Worm (Caenorhabditis elegans) whole organism, young adult: Measurements from ENCODE around the gene nhr-19.

ENCODE experiments used
- K11D2.4 ChIP-seq: fragments of 200-800 bp; sonication (Bioruptor generic); IDR thresholded peaks from 2 replicates; pipeline ENCODE4 v1.3.6; 2022; ENCODE audit warnings: missing genetic modification reagents, missing genetic modification characterization, missing compliant biosample characterization
- Y53F4B.3 ChIP-seq: fragments of 200-800 bp; sonication (Bioruptor generic); IDR thresholded peaks from 2 replicates; pipeline ENCODE4 v1.3.6; 2022; ENCODE audit warnings: missing genetic modification reagents, missing genetic modification characterization, missing compliant biosample characterization
- ZK185.1 ChIP-seq: sonication (generic microtip); optimal IDR thresholded peaks from 2 replicates; lab custom pipeline; 2016; ENCODE audit warnings: mild to moderate bottlenecking, missing genetic modification characterization, missing compliant biosample characterization; ENCODE audit not compliant: poor library complexity, severe bottlenecking
- atf-7 ChIP-seq: sonication (generic microtip); optimal IDR thresholded peaks from 2 replicates; lab custom pipeline; 2017; ENCODE audit warnings: mild to moderate bottlenecking, missing genetic modification characterization, missing compliant biosample characterization
- athp-1 ChIP-seq: sonication (generic microtip); optimal IDR thresholded peaks from 2 replicates; lab custom pipeline; 2017; ENCODE audit warnings: mild to moderate bottlenecking, missing genetic modification characterization, missing compliant biosample characterization
- attf-3 ChIP-seq: fragments of 200-800 bp; sonication (Bioruptor generic); conservative IDR thresholded peaks from 2 replicates; pipeline ENCODE4 v1.3.6; 2022; ENCODE audit warnings: missing genetic modification reagents, missing genetic modification characterization, missing compliant biosample characterization
- bed-1 ChIP-seq: fragments of 200-800 bp; sonication (Bioruptor generic); IDR thresholded peaks from 2 replicates; pipeline ENCODE4 v1.3.6; 2022; ENCODE audit warnings: missing genetic modification reagents, missing genetic modification characterization, missing compliant biosample characterization
- ccch-3 ChIP-seq: fragments of 200-800 bp; sonication (Bioruptor generic); optimal IDR thresholded peaks from 2 replicates; lab custom pipeline; 2018; ENCODE audit warnings: mild to moderate bottlenecking, missing genetic modification characterization, missing compliant biosample characterization
- ekl-4 ChIP-seq: fragments of 200-800 bp; sonication (Bioruptor generic); IDR thresholded peaks from 2 replicates; pipeline ENCODE4 v1.3.6; 2022; ENCODE audit warnings: missing genetic modification reagents, missing genetic modification characterization, missing compliant biosample characterization
- hmg-1.2 ChIP-seq: fragments of 200-800 bp; sonication (Bioruptor generic); IDR thresholded peaks from 2 replicates; pipeline ENCODE4 v1.3.6; 2022; ENCODE audit warnings: missing genetic modification reagents, missing genetic modification characterization, missing compliant biosample characterization
- lin-35 ChIP-seq, 3 experiments: fragments of 150-350 bp in 2 of 3; sonication (generic microtip) in 1 of 3; optimal IDR thresholded peaks; 2 replicates each; lab custom pipeline; 2014 to 2018; ENCODE audit warnings: missing biosample characterization in 3 of 3, missing genetic modification characterization in 3 of 3, missing genetic modification reagents in 3 of 3
- lin-40 ChIP-seq: sonication (generic microtip); optimal IDR thresholded peaks from 2 replicates; lab custom pipeline; 2016; ENCODE audit warnings: missing genetic modification characterization, mild to moderate bottlenecking, missing compliant biosample characterization, missing genotype, missing genetic modification reagents
- nfya-2 ChIP-seq: fragments of 200-800 bp; sonication (Bioruptor generic); IDR thresholded peaks from 2 replicates; pipeline ENCODE4 v1.3.6; 2022; ENCODE audit warnings: missing genetic modification reagents, missing genetic modification characterization, missing compliant biosample characterization
- rpc-1 ChIP-seq, 2 experiments: fragments of 150-350 bp in 1 of 2; sonication (generic microtip) in 1 of 2; optimal IDR thresholded peaks; 2 replicates each; lab custom pipeline; 2014 to 2018; ENCODE audit warnings: missing biosample characterization in 1 of 2, missing genetic modification characterization in 1 of 2, missing genetic modification reagents in 1 of 2, missing genotype in 1 of 2
- xnd-1 ChIP-seq: sonication (generic microtip); optimal IDR thresholded peaks from 2 replicates; lab custom pipeline; 2016; ENCODE audit warnings: missing genotype, missing genetic modification reagents, missing genetic modification characterization, missing compliant biosample characterization

Gene nhr-19

DNA sequence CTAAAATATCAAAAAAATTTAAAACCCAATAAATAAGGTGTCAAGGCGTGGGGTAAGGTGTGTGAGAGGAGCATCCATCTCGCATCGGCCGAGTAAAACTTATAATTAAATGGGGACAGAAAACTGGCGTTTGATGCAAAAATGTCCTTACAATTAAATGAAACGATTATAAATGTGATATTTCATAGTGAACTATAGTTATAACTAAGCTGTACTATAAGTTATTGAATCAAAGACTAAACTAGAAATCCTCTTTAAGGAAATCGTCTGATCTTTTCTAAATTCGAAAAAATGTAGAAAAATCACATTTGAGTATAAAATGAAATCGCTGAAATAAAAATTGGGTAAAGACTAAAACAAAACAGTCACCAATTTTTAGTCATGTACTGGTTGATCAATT, 54.6 kb downstream of the nhr-19 start, which contains the start of gene sra-6:
Gene sra-6 (minus strand): TSS at position 101 of the 400 bp plus-strand sequence.
- no peak for TF ChIP-seq Y53F4B.3 (GFP tag; lab: Robert Waterston, UW)
- TF ChIP-seq lin-35 (GFP tag; optimal IDR thresholded peaks at IDR 0.05; lab: Kevin White, UChicago): no peak
- TF ChIP-seq ccch-3 (GFP tag; lab: Kevin White, UChicago): no peak
- TF ChIP-seq ekl-4: no peak
- no peak for TF ChIP-seq attf-3 (GFP tag; lab: Robert Waterston, UW)
- TF ChIP-seq ZK185.1 (tag; lab: Kevin White, UChicago): no peak
- TF ChIP-seq bed-1: no peak
- no peak for TF ChIP-seq nfya-2 (GFP tag; lab: Robert Waterston, UW)
- TF ChIP-seq xnd-1 (tag; lab: Kevin White, UChicago): no peak
- TF ChIP-seq athp-1 (tag; lab: Kevin White, UChicago): no peak
- no peak for TF ChIP-seq hmg-1.2 (GFP tag; lab: Robert Waterston, UW)
- no peak for TF ChIP-seq rpc-1 (optimal IDR thresholded peaks at IDR 0.05; lab: Kevin White, UChicago)
- no peak for TF ChIP-seq rpc-1 (tag; optimal IDR thresholded peaks at IDR 0.05; lab: Kevin White, UChicago)
- no peak for TF ChIP-seq lin-40 (tag; lab: Kevin White, UChicago)
- TF ChIP-seq atf-7: no peak
- no peak for TF ChIP-seq K11D2.4
- TF ChIP-seq, all 124 proteins: peak for 0
